Worm (Caenorhabditis elegans) whole organism, early embryonic: ENCODE results near the gene F40H3.2.

Source experiments
- B0310.2 ChIP-seq: sonication (generic microtip); optimal IDR thresholded peaks from 2 replicates; lab custom pipeline; 2016; ENCODE audit warnings: mild to moderate bottlenecking, missing genetic modification characterization, missing compliant biosample characterization
- F13C5.2 ChIP-seq: sonication (generic microtip); optimal IDR thresholded peaks from 2 replicates; lab custom pipeline; 2017; ENCODE audit warnings: mild to moderate bottlenecking, missing genetic modification characterization, inconsistent platforms, missing compliant biosample characterization
- aly-1 ChIP-seq: sonication (generic microtip); optimal IDR thresholded peaks from 2 replicates; lab custom pipeline; 2016; ENCODE audit warnings: missing genetic modification characterization, missing compliant biosample characterization
- ama-1 ChIP-seq: fragments of 150-350 bp; optimal IDR thresholded peaks from 2 replicates; lab custom pipeline; 2014
- ceh-13 ChIP-seq: fragments of 200-800 bp; sonication (Bioruptor generic); optimal IDR thresholded peaks from 2 replicates; lab custom pipeline; 2018; ENCODE audit warnings: mild to moderate bottlenecking, missing genetic modification characterization, missing compliant biosample characterization
- ceh-36 ChIP-seq: sonication (generic microtip); optimal IDR thresholded peaks from 2 replicates; lab custom pipeline; 2016; ENCODE audit warnings: missing genetic modification characterization, inconsistent platforms, missing compliant biosample characterization
- ets-7 ChIP-seq: sonication (generic microtip); optimal IDR thresholded peaks from 2 replicates; lab custom pipeline; 2016; ENCODE audit warnings: missing genotype, missing genetic modification characterization, missing compliant biosample characterization
- flt-1 ChIP-seq: fragments of 200-800 bp; sonication (Bioruptor generic); IDR thresholded peaks from 2 replicates; pipeline ENCODE4 v1.3.6; 2022; ENCODE audit warnings: missing genetic modification characterization, missing compliant biosample characterization
- hmbx-1 ChIP-seq: sonication (generic microtip); optimal IDR thresholded peaks from 2 replicates; lab custom pipeline; 2016; ENCODE audit warnings: mild to moderate bottlenecking, missing genetic modification characterization, missing compliant biosample characterization
- hmg-4 ChIP-seq: fragments of 200-800 bp; sonication (Bioruptor generic); optimal IDR thresholded peaks from 2 replicates; lab custom pipeline; 2018; ENCODE audit warnings: mild to moderate bottlenecking, missing genetic modification characterization, missing compliant biosample characterization
- hnd-1 ChIP-seq: sonication (generic microtip); optimal IDR thresholded peaks from 2 replicates; lab custom pipeline; 2016; ENCODE audit warnings: missing genetic modification characterization, missing compliant biosample characterization
- pes-1 ChIP-seq: fragments of 200-800 bp; sonication (Bioruptor generic); IDR thresholded peaks from 2 replicates; pipeline ENCODE4 v1.3.6; 2022; ENCODE audit warnings: missing genetic modification reagents, missing genetic modification characterization, missing compliant biosample characterization
- scrt-1 ChIP-seq: fragments of 200-800 bp; sonication (Bioruptor generic); IDR thresholded peaks from 2 replicates; pipeline ENCODE4 v1.3.6; 2022; ENCODE audit warnings: missing genetic modification characterization, missing compliant biosample characterization
- sea-1 ChIP-seq: fragments of 200-800 bp; sonication (Bioruptor generic); conservative IDR thresholded peaks from 2 replicates; pipeline ENCODE4 v1.3.6; 2022; ENCODE audit warnings: missing genetic modification characterization, missing compliant biosample characterization
- tbx-11 ChIP-seq: fragments of 200-800 bp; sonication (Bioruptor generic); IDR thresholded peaks from 2 replicates; pipeline ENCODE4 v1.3.6; 2022; ENCODE audit warnings: missing genetic modification characterization, missing compliant biosample characterization
- tbx-37 ChIP-seq: fragments of 200-800 bp; sonication (Bioruptor generic); conservative IDR thresholded peaks from 2 replicates; pipeline ENCODE4 v1.3.6; 2022; ENCODE audit warnings: missing genetic modification reagents, missing genetic modification characterization, missing compliant biosample characterization
- tra-4 ChIP-seq: sonication (generic microtip); optimal IDR thresholded peaks from 2 replicates; lab custom pipeline; 2017; ENCODE audit warnings: missing genetic modification characterization, missing compliant biosample characterization

The F40H3.2 gene

ce11 chrII:6176154-6176897 is 2.9 kb downstream of the F40H3.2 start:
- TF ChIP-seq ets-7 (no peak), hmg-4 (GFP tag; lab: Kevin White, UChicago) (no peak), tra-4 (tag; lab: Kevin White, UChicago) (no peak), B0310.2 (tag; lab: Kevin White, UChicago) (no peak), aly-1 (tag; lab: Kevin White, UChicago) (no peak), hnd-1 (tag; lab: Kevin White, UChicago) (no peak), pes-1 (GFP tag; lab: Robert Waterston, UW) (no peak), scrt-1 (GFP tag; lab: Robert Waterston, UW) (no peak), flt-1 (GFP tag; lab: Robert Waterston, UW) (no peak), ceh-13 (no peak), ama-1 (no peak), hmbx-1 (no peak), F13C5.2 (tag; lab: Kevin White, UChicago) (no peak), tbx-37 (no peak)

- TF ChIP-seq tbx-37 (no peak), sea-1 (no peak), hmbx-1 (no peak), ets-7 (no peak), pes-1 (GFP tag; lab: Robert Waterston, UW) (no peak), F13C5.2 (tag; lab: Kevin White, UChicago) (no peak), tbx-11 (no peak), scrt-1 (GFP tag; lab: Robert Waterston, UW) (no peak), hnd-1 (tag; lab: Kevin White, UChicago) (no peak), flt-1 (GFP tag; lab: Robert Waterston, UW) (no peak)
Measured at ce11 chrII:6177975-6178742, 4.7 kb downstream of the F40H3.2 start.

- TF ChIP-seq ama-1: no peak
- no peak for TF ChIP-seq tbx-11
- no peak for TF ChIP-seq flt-1 (GFP tag; lab: Robert Waterston, UW)
- no peak for TF ChIP-seq ets-7
- no peak for TF ChIP-seq scrt-1 (GFP tag; lab: Robert Waterston, UW)
- no peak for TF ChIP-seq tra-4 (tag; lab: Kevin White, UChicago)
- no peak for TF ChIP-seq F13C5.2 (tag; lab: Kevin White, UChicago)
- TF ChIP-seq ceh-13: no peak
- TF ChIP-seq hnd-1 (tag; lab: Kevin White, UChicago): no peak
- no peak for TF ChIP-seq hmbx-1
- TF ChIP-seq tbx-37: no peak
- TF ChIP-seq B0310.2 (tag; lab: Kevin White, UChicago): no peak
- no peak for TF ChIP-seq pes-1 (GFP tag; lab: Robert Waterston, UW)
- no peak for TF ChIP-seq aly-1 (tag; lab: Kevin White, UChicago)
- TF ChIP-seq hmg-4 (GFP tag; lab: Kevin White, UChicago): no peak
- no peak for TF ChIP-seq ceh-36 (tag; lab: Kevin White, UChicago)
Measured at ce11 chrII:6178743-6179129, 5.3 kb downstream of the F40H3.2 start.

ce11 chrII:6179531-6179930 is 6.1 kb downstream of the F40H3.2 start, which contains the start of gene F40H3.1:
Gene F40H3.1, plus strand, starts transcription at chrII:6179831.
- TF ChIP-seq hmbx-1 (no peak), flt-1 (GFP tag; lab: Robert Waterston, UW) (no peak), ets-7 (no peak), tra-4 (tag; lab: Kevin White, UChicago) (no peak), sea-1 (no peak), ceh-36 (tag; lab: Kevin White, UChicago) (no peak), tbx-37 (no peak), ama-1 (no peak), tbx-11 (no peak), hmg-4 (GFP tag; lab: Kevin White, UChicago) (no peak), F13C5.2 (tag; lab: Kevin White, UChicago) (no peak), scrt-1 (GFP tag; lab: Robert Waterston, UW) (no peak), hnd-1 (tag; lab: Kevin White, UChicago) (no peak), ceh-13 (no peak), B0310.2 (tag; lab: Kevin White, UChicago) (no peak), pes-1 (GFP tag; lab: Robert Waterston, UW) (no peak), aly-1 (tag; lab: Kevin White, UChicago) (no peak)

ce11 chrII:6180552-6180951 is 7.1 kb downstream of the F40H3.2 start:
- no peak for TF ChIP-seq aly-1 (tag; lab: Kevin White, UChicago)
- TF ChIP-seq tra-4 (tag; lab: Kevin White, UChicago): no peak
- TF ChIP-seq ceh-36 (tag; lab: Kevin White, UChicago): no peak
- TF ChIP-seq pes-1 (GFP tag; lab: Robert Waterston, UW): no peak
- no peak for TF ChIP-seq F13C5.2 (tag; lab: Kevin White, UChicago)
- TF ChIP-seq sea-1: no peak
- TF ChIP-seq ama-1: no peak
- TF ChIP-seq ets-7: no peak
- no peak for TF ChIP-seq scrt-1 (GFP tag; lab: Robert Waterston, UW)
- no peak for TF ChIP-seq hmbx-1
- TF ChIP-seq hmg-4 (GFP tag; lab: Kevin White, UChicago): no peak
- TF ChIP-seq hnd-1 (tag; lab: Kevin White, UChicago): no peak
- no peak for TF ChIP-seq B0310.2 (tag; lab: Kevin White, UChicago)
- TF ChIP-seq tbx-37: no peak
- no peak for TF ChIP-seq flt-1 (GFP tag; lab: Robert Waterston, UW)
- no peak for TF ChIP-seq ceh-13

ce11 chrII:6181337-6181736 is 7.9 kb downstream of the F40H3.2 start:
- TF ChIP-seq hnd-1 (tag; lab: Kevin White, UChicago) (no peak), tra-4 (tag; lab: Kevin White, UChicago) (no peak), tbx-11 (no peak), ets-7 (no peak), ceh-13 (no peak), ama-1 (no peak), sea-1 (no peak), B0310.2 (tag; lab: Kevin White, UChicago) (no peak), aly-1 (tag; lab: Kevin White, UChicago) (no peak), flt-1 (GFP tag; lab: Robert Waterston, UW) (no peak), scrt-1 (GFP tag; lab: Robert Waterston, UW) (no peak), F13C5.2 (tag; lab: Kevin White, UChicago) (no peak), hmbx-1 (no peak), pes-1 (GFP tag; lab: Robert Waterston, UW) (no peak), tbx-37 (no peak), hmg-4 (GFP tag; lab: Kevin White, UChicago) (no peak), ceh-36 (tag; lab: Kevin White, UChicago) (no peak)
